Fruit fly (Drosophila melanogaster) whole organism, pupa: ENCODE results near the gene crm.

Experiments used
- CG10348 ChIP-seq: fragments of 200-800 bp; sonication (Bioruptor generic); IDR thresholded peaks from 2 replicates; pipeline ENCODE4 v1.3.6; 2022; ENCODE audit warnings: missing biosample characterization, missing genetic modification characterization
- CG12605 ChIP-seq: fragments of 200-800 bp; sonication (Bioruptor generic); IDR thresholded peaks from 2 replicates; pipeline ENCODE4 v1.3.6; 2022; ENCODE audit warnings: missing biosample characterization, missing genetic modification characterization
- CG13204 ChIP-seq: fragments of 200-800 bp; sonication (Bioruptor generic); optimal IDR thresholded peaks from 2 replicates; lab custom pipeline; 2018; ENCODE audit warnings: missing biosample characterization, mild to moderate bottlenecking, missing genetic modification characterization, moderate library complexity
- CG14655 ChIP-seq: fragments of 200-800 bp; sonication (Bioruptor generic); optimal IDR thresholded peaks from 3 replicates; lab custom pipeline; 2017; ENCODE audit warnings: mild to moderate bottlenecking, missing biosample characterization, missing genetic modification reagents, missing genetic modification characterization
- CG15710 ChIP-seq: fragments of 200-800 bp; sonication (Bioruptor generic); optimal IDR thresholded peaks from 2 replicates; lab custom pipeline; 2018; ENCODE audit warnings: missing biosample characterization, mild to moderate bottlenecking, missing genetic modification characterization, moderate library complexity
- CG17806 ChIP-seq: fragments of 200-800 bp; sonication (Bioruptor generic); optimal IDR thresholded peaks from 2 replicates; lab custom pipeline; 2018; ENCODE audit warnings: missing biosample characterization, mild to moderate bottlenecking, missing genetic modification characterization, moderate library complexity
- CG32121 ChIP-seq: fragments of 200-800 bp; sonication (Bioruptor generic); IDR thresholded peaks from 2 replicates; pipeline ENCODE4 v1.3.6; 2022; ENCODE audit warnings: missing biosample characterization, missing genetic modification characterization
- CG34367 ChIP-seq: fragments of 200-800 bp; sonication (Bioruptor generic); optimal IDR thresholded peaks from 2 replicates; lab custom pipeline; 2018; ENCODE audit warnings: missing biosample characterization, mild to moderate bottlenecking, missing genetic modification characterization
- CG4496 ChIP-seq: fragments of 200-800 bp; sonication (Bioruptor generic); IDR thresholded peaks from 3 replicates; pipeline ENCODE4 v1.3.6; 2022; ENCODE audit warnings: missing biosample characterization, missing genetic modification characterization
- CG8159 ChIP-seq: fragments of 200-800 bp; sonication (Bioruptor generic); optimal IDR thresholded peaks from 3 replicates; lab custom pipeline; 2018; ENCODE audit warnings: missing biosample characterization, mild to moderate bottlenecking, missing genetic modification characterization, moderate library complexity
- CG8301 ChIP-seq: fragments of 200-800 bp; sonication (Bioruptor generic); optimal IDR thresholded peaks from 2 replicates; lab custom pipeline; 2018; ENCODE audit warnings: missing biosample characterization, mild to moderate bottlenecking, missing genetic modification characterization
- CG9948 ChIP-seq: fragments of 200-800 bp; sonication (Bioruptor generic); optimal IDR thresholded peaks from 2 replicates; lab custom pipeline; 2018; ENCODE audit warnings: missing biosample characterization, mild to moderate bottlenecking, missing genetic modification characterization, moderate library complexity
- D1 ChIP-seq: fragments of 200-800 bp; sonication (Bioruptor generic); optimal IDR thresholded peaks from 2 replicates; lab custom pipeline; 2018; ENCODE audit warnings: missing biosample characterization, mild to moderate bottlenecking, missing genetic modification characterization, moderate library complexity
- EcR ChIP-seq: fragments of 200-800 bp; sonication (Bioruptor generic); optimal IDR thresholded peaks from 3 replicates; lab custom pipeline; 2019; ENCODE audit warnings: missing biosample characterization, missing genetic modification characterization, mild to moderate bottlenecking, moderate library complexity, missing genetic modification reagents
- Ets98B ChIP-seq: fragments of 200-800 bp; sonication (Bioruptor generic); IDR thresholded peaks from 2 replicates; pipeline ENCODE4 v1.3.6; 2022; ENCODE audit warnings: missing biosample characterization, missing genetic modification characterization
- Pif1A ChIP-seq: fragments of 200-800 bp; sonication (Bioruptor generic); optimal IDR thresholded peaks from 3 replicates; lab custom pipeline; 2016; ENCODE audit warnings: missing biosample characterization, missing genetic modification characterization
- Pif1B ChIP-seq: fragments of 200-800 bp; sonication (Bioruptor generic); optimal IDR thresholded peaks from 3 replicates; lab custom pipeline; 2016; ENCODE audit warnings: missing biosample characterization, missing genetic modification characterization
- Snoo ChIP-seq: fragments of 200-800 bp; sonication (Bioruptor generic); optimal IDR thresholded peaks from 3 replicates; lab custom pipeline; 2017; ENCODE audit warnings: missing biosample characterization, mild to moderate bottlenecking, missing genetic modification characterization, inconsistent platforms
- fd96Ca ChIP-seq: fragments of 200-800 bp; sonication (Bioruptor generic); IDR thresholded peaks from 3 replicates; pipeline ENCODE4 v1.3.6; 2022; ENCODE audit warnings: missing biosample characterization, missing genetic modification characterization
- gl ChIP-seq: fragments of 200-800 bp; sonication (Bioruptor generic); optimal IDR thresholded peaks from 2 replicates; lab custom pipeline; 2018; ENCODE audit warnings: missing biosample characterization, mild to moderate bottlenecking, missing genetic modification characterization
- rn ChIP-seq: fragments of 200-800 bp; sonication (Bioruptor generic); IDR thresholded peaks from 2 replicates; pipeline ENCODE4 v1.3.6; 2022; ENCODE audit warnings: missing biosample characterization, missing genetic modification characterization

Gene crm

dm6 chrX:2738663-2739062 lies at the start of gene crm:
crm (minus strand) TSS chrX:2738773.
- no peak for TF ChIP-seq Snoo (tag; lab: Kevin White, UChicago)
- 0 out of 3 replicates have a peak, but pooled peaks have one; percentile 24 for TF ChIP-seq CG4496 (GFP tag; lab: Robert Waterston, UW)
- TF ChIP-seq, all 21 proteins: peak for 1

- TF ChIP-seq fd96Ca (GFP tag; lab: Robert Waterston, UW) = no peak
- TF ChIP-seq CG4496 (GFP tag; lab: Robert Waterston, UW) = no peak
- TF ChIP-seq CG15710 = no peak
- no peak for TF ChIP-seq CG9948 (tag; lab: Kevin White, UChicago)
- TF ChIP-seq CG14655 (GFP tag; lab: Kevin White, UChicago) = no peak
- TF ChIP-seq CG10348 (GFP tag; lab: Robert Waterston, UW) = no peak
- TF ChIP-seq Pif1A (GFP tag; lab: Kevin White, UChicago) = no peak
- no peak for TF ChIP-seq CG34367
Measured at dm6 chrX:2787857-2788256, 49.3 kb upstream of the crm start.

- TF ChIP-seq CG8301 (tag; lab: Kevin White, UChicago) = peak; percentile 85
- TF ChIP-seq gl (tag; lab: Kevin White, UChicago) = peak; percentile 79
- peak; percentile 88 for TF ChIP-seq CG14655 (GFP tag; lab: Kevin White, UChicago)
- peak; percentile 88 for TF ChIP-seq CG4496 (GFP tag; lab: Robert Waterston, UW)
- TF ChIP-seq CG32121 = peak; percentile 87
- TF ChIP-seq Snoo (tag; lab: Kevin White, UChicago) = peak; percentile 93
- peak; percentile 80 for TF ChIP-seq D1 (tag; lab: Kevin White, UChicago)
- TF ChIP-seq Pif1B (GFP tag; lab: Kevin White, UChicago) = peak; percentile 92
- TF ChIP-seq Pif1A (GFP tag; lab: Kevin White, UChicago) = peak; percentile 92
- TF ChIP-seq CG12605 = peak; percentile 75
- peak; percentile 93 for TF ChIP-seq CG15710
- TF ChIP-seq CG17806 = peak; percentile 89
- TF ChIP-seq CG8159 = peak; percentile 95
- peak; percentile 81 for TF ChIP-seq fd96Ca (GFP tag; lab: Robert Waterston, UW)
- TF ChIP-seq CG9948 (tag; lab: Kevin White, UChicago) = peak; percentile 93
- TF ChIP-seq rn (GFP tag; lab: Robert Waterston, UW) = peak; percentile 60
- peak; percentile 78 for TF ChIP-seq CG13204
- peak; percentile 77; the same call in 1 of the 2 replicates for TF ChIP-seq CG10348 (GFP tag; lab: Robert Waterston, UW)
- peak; percentile 74 for TF ChIP-seq EcR (GFP tag; lab: Kevin White, UChicago)
- TF ChIP-seq CG34367 = peak; percentile 91
- TF ChIP-seq Ets98B (GFP tag; lab: Robert Waterston, UW) = peak; percentile 79
Measured at dm6 chrX:2787267-2787666, 48.7 kb upstream of the crm start.

- TF ChIP-seq Snoo (tag; lab: Kevin White, UChicago) (peak; percentile 88), D1 (tag; lab: Kevin White, UChicago) (peak; percentile 72), CG13204 (peak; percentile 54), CG10348 (GFP tag; lab: Robert Waterston, UW) (peak; percentile 80), rn (GFP tag; lab: Robert Waterston, UW) (peak; percentile 93), gl (tag; lab: Kevin White, UChicago) (peak; percentile 79), CG12605 (peak; percentile 93), CG15710 (peak; percentile 86), CG8159 (peak; percentile 91), CG14655 (GFP tag; lab: Kevin White, UChicago) (peak; percentile 86), EcR (GFP tag; lab: Kevin White, UChicago) (no peak), CG4496 (GFP tag; lab: Robert Waterston, UW) (peak; percentile 98), CG34367 (peak; percentile 88), CG32121 (peak; percentile 96), CG9948 (tag; lab: Kevin White, UChicago) (peak; percentile 85), Pif1A (GFP tag; lab: Kevin White, UChicago) (peak; percentile 94), Ets98B (GFP tag; lab: Robert Waterston, UW) (peak; percentile 97), fd96Ca (GFP tag; lab: Robert Waterston, UW) (peak; percentile 94), Pif1B (GFP tag; lab: Kevin White, UChicago) (peak; percentile 93), CG17806 (peak; percentile 89), CG8301 (tag; lab: Kevin White, UChicago) (peak; percentile 86)
- TF ChIP-seq, all 21 proteins: peak for 20
Measured at dm6 chrX:2786553-2787118, 48.1 kb upstream of the crm start.

- no peak for TF ChIP-seq rn (GFP tag; lab: Robert Waterston, UW)
- no peak for TF ChIP-seq CG13204
- TF ChIP-seq CG9948 (tag; lab: Kevin White, UChicago) = no peak
- TF ChIP-seq Snoo (tag; lab: Kevin White, UChicago) = no peak
- no peak for TF ChIP-seq Pif1A (GFP tag; lab: Kevin White, UChicago)
- no peak for TF ChIP-seq CG14655 (GFP tag; lab: Kevin White, UChicago)
- TF ChIP-seq CG32121 = no peak
- TF ChIP-seq CG15710 = no peak
- no peak for TF ChIP-seq gl (tag; lab: Kevin White, UChicago)
- TF ChIP-seq CG12605 = no peak
- no peak for TF ChIP-seq EcR (GFP tag; lab: Kevin White, UChicago)
Measured at dm6 chrX:2765440-2765839, 26.9 kb upstream of the crm start.

dm6 chrX:2761198-2761597 lies 22.6 kb upstream of the crm start:
- TF ChIP-seq CG14655 (GFP tag; lab: Kevin White, UChicago) (peak; percentile 6), Snoo (tag; lab: Kevin White, UChicago) (no peak), fd96Ca (GFP tag; lab: Robert Waterston, UW) (0 out of 3 replicates have a peak, but pooled peaks have one; percentile 43), CG15710 (no peak), CG8301 (tag; lab: Kevin White, UChicago) (no peak), CG8159 (peak; percentile 22), rn (GFP tag; lab: Robert Waterston, UW) (no peak), CG9948 (tag; lab: Kevin White, UChicago) (no peak), CG10348 (GFP tag; lab: Robert Waterston, UW) (no peak), CG4496 (GFP tag; lab: Robert Waterston, UW) (peak; percentile 23; the same call in 1 of the 3 replicates), D1 (tag; lab: Kevin White, UChicago) (no peak), CG17806 (no peak)
